Fruit fly (Drosophila melanogaster): Measurements from ENCODE around the gene CG7382.

CG7382 gene

DNA sequence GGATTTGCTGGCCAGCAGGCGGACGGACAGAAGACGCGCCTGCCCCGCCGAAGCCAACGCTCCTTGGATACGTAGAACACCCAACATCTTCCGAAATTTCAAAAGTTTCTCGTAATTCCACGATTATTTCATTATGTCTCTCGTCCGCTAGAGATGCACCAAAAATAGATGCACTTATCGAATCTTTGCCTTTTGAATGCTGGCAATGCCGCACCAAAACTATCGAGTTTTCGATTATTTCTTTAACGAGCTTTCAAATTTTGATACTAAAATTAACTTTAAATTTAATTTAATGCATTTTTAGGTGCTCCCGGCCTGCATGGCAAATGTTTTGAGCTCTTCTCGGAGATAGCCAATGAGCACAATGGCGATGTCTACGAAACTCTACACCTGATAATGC, 12.4 kb upstream of the CG7382 start, which contains the start of gene Coq6 (continued):
- no peak for TF ChIP-seq inv (GFP tag; IDR thresholded peaks at IDR 0.05; ENCODE audit: partially characterized antibody)
- TF ChIP-seq CG9727 (GFP tag; optimal IDR thresholded peaks at IDR 0.05), result no peak
- TF ChIP-seq Dbx (GFP tag; IDR thresholded peaks at IDR 0.05), result no peak
- TF ChIP-seq CG10267 (tag; optimal IDR thresholded peaks at IDR 0.05), result no peak
- peak; percentile 70 for TF ChIP-seq Dll (GFP tag; IDR thresholded peaks at IDR 0.05; ENCODE audit: partially characterized antibody)
- no peak for TF ChIP-seq CG17912 (GFP tag; optimal IDR thresholded peaks at IDR 0.05)
- no peak for TF ChIP-seq crc (GFP tag; optimal IDR thresholded peaks at IDR 0.05)
- peak; percentile 49 for TF ChIP-seq knrl (GFP tag; IDR thresholded peaks at IDR 0.05; ENCODE audit: partially characterized antibody)
- no peak for TF ChIP-seq Aef1 (GFP tag; IDR thresholded peaks at IDR 0.05)
- peak; percentile 96 for TF ChIP-seq CG9215 (GFP tag; IDR thresholded peaks at IDR 0.05)
- no peak for TF ChIP-seq Hand (GFP tag; optimal IDR thresholded peaks at IDR 0.05)
- TF ChIP-seq onecut (GFP tag; IDR thresholded peaks at IDR 0.05), result no peak
- no peak for TF ChIP-seq CG30403 (GFP tag; optimal IDR thresholded peaks at IDR 0.05)
- TF ChIP-seq crp (GFP tag; optimal IDR thresholded peaks at IDR 0.05), result peak in 1 of 2 experiments; percentile 11
- TF ChIP-seq CG4424 (GFP tag; optimal IDR thresholded peaks at IDR 0.05), result no peak
- TF ChIP-seq fd102C (GFP tag; optimal IDR thresholded peaks at IDR 0.05), result no peak
- no peak for TF ChIP-seq CG9817 (tag; optimal IDR thresholded peaks at IDR 0.05)
- no peak for TF ChIP-seq CG2889 (GFP tag; IDR thresholded peaks at IDR 0.05)
- TF ChIP-seq H15 (GFP tag; IDR thresholded peaks at IDR 0.05), result no peak
- TF ChIP-seq vvl (GFP tag; IDR thresholded peaks at IDR 0.05), result no peak
- TF ChIP-seq wor (GFP tag; IDR thresholded peaks at IDR 0.05), result no peak
- peak; percentile 83 for TF ChIP-seq stwl (tag; optimal IDR thresholded peaks at IDR 0.05)
- no peak for TF ChIP-seq CG12155 (GFP tag; optimal IDR thresholded peaks at IDR 0.05)
- TF ChIP-seq gfzf (GFP tag; optimal IDR thresholded peaks at IDR 0.05), result peak; percentile 0
- TF ChIP-seq CG9932 (GFP tag; IDR thresholded peaks at IDR 0.05), result peak; percentile 15; the same call in 1 of the 2 replicates
- no peak for TF ChIP-seq slou (GFP tag; optimal IDR thresholded peaks at IDR 0.05)
- TF ChIP-seq CG3281 (GFP tag; optimal IDR thresholded peaks at IDR 0.05), result no peak
- peak; percentile 19 for TF ChIP-seq YL-1 (GFP tag; optimal IDR thresholded peaks at IDR 0.05)
- TF ChIP-seq CG7839 (tag; optimal IDR thresholded peaks at IDR 0.05), result no peak
- no peak for TF ChIP-seq CG4730 (GFP tag; IDR thresholded peaks at IDR 0.05)
- no peak for TF ChIP-seq CG11398 (GFP tag; optimal IDR thresholded peaks at IDR 0.05)
- TF ChIP-seq sens (GFP tag), result peak; percentile 76
- TF ChIP-seq CG12769 (tag; optimal IDR thresholded peaks at IDR 0.05), result no peak
- TF ChIP-seq Gsc (GFP tag; IDR thresholded peaks at IDR 0.05), result no peak
- TF ChIP-seq CG17829 (tag; optimal IDR thresholded peaks at IDR 0.05), result no peak
- peak; percentile 62 for TF ChIP-seq BEAF-32 (GFP tag; optimal IDR thresholded peaks at IDR 0.05)
- no peak for TF ChIP-seq CG6854 (GFP tag; optimal IDR thresholded peaks at IDR 0.05)
- no peak for TF ChIP-seq CG4820 (GFP tag; optimal IDR thresholded peaks at IDR 0.05)
- no peak for TF ChIP-seq GATAe (GFP tag; conservative IDR thresholded peaks at IDR 0.05)
- TF ChIP-seq CG13296 (GFP tag; optimal IDR thresholded peaks at IDR 0.05), result no peak
- TF ChIP-seq nmo (GFP tag; optimal IDR thresholded peaks at IDR 0.05), result peak; percentile 14
- TF ChIP-seq Bgb (GFP tag; IDR thresholded peaks at IDR 0.05; ENCODE audit: partially characterized antibody), result peak; percentile 47; the same call in 1 of the 2 replicates
- peak; percentile 58 for TF ChIP-seq Scr (GFP tag; IDR thresholded peaks at IDR 0.05; ENCODE audit: partially characterized antibody)
- TF ChIP-seq CG11247 (GFP tag; IDR thresholded peaks at IDR 0.05), result no peak
- no peak for TF ChIP-seq B-H1 (GFP tag; IDR thresholded peaks at IDR 0.05)
- 0 out of 2 replicates have a peak, but pooled peaks have one; percentile 18 for TF ChIP-seq CG2129 (GFP tag; IDR thresholded peaks at IDR 0.05; ENCODE audit: partially characterized antibody)
- no peak for TF ChIP-seq CG15479 (GFP tag; optimal IDR thresholded peaks at IDR 0.05)
- peak; percentile 13 for TF ChIP-seq Abd-B (GFP tag; optimal IDR thresholded peaks at IDR 0.05)
- no peak for TF ChIP-seq CG5180 (GFP tag; optimal IDR thresholded peaks at IDR 0.05)
- TF ChIP-seq HLHmδ (GFP tag; optimal IDR thresholded peaks at IDR 0.05), result no peak
- TF ChIP-seq luna (GFP tag; optimal IDR thresholded peaks at IDR 0.05), result no peak

Measured in whole organism, embryonic.